Fruit fly (Drosophila melanogaster): ENCODE measurements around the gene Dbp80.
A peak's percentile ranks its signal among the peaks of the same experiment; 100 is the strongest.

Gene Dbp80

DNA sequence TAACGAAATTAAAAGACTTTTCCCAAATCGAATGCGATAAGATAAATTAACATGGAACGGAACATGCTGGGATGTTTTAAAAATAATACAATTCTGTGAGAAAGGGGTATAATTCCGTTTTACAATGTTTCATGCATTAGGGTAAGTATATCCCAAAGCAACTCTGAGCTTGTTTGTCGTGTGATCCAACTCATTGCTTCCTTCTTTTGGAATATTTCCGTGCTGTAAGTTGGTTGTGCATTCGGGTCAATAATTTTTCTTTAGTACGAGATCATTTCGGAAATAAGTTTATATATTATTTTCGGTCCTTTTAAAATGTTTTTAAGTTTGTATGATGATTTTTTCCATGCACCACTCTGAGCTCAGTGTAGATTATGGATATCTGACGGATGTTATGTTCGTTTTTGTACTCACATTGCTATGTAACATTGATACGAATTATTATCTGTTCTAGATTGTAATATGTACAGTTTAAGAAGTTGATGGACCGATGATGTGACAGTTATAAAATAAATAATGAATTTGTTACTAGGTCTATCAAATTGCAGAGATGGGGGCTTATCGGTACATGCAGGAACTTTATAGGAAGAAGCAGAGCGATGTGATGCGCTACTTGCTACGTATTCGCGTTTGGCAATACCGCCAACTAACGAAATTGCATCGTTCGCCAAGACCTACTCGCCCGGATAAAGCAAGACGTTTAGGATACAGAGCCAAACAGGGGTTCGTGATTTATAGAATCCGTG lies 11.9 kb upstream of the Dbp80 start, which contains the start of gene RpL15 (continued):
- TF ChIP-seq row (GFP tag; IDR thresholded peaks at IDR 0.05), result peak; percentile 84
- peak; percentile 29 for TF ChIP-seq CG13775 (GFP tag; optimal IDR thresholded peaks at IDR 0.05)
- no peak for TF ChIP-seq E2f1 (GFP tag; IDR thresholded peaks at IDR 0.05)
- TF ChIP-seq CG2678 (tag; optimal IDR thresholded peaks at IDR 0.05), result peak; percentile 12
- TF ChIP-seq Mes4 (GFP tag; optimal IDR thresholded peaks at IDR 0.05), result peak; percentile 20
- TF ChIP-seq CG11085 (GFP tag; IDR thresholded peaks at IDR 0.05), result peak; percentile 47; the same call in 1 of the 2 replicates
- TF ChIP-seq CG18619 (GFP tag; optimal IDR thresholded peaks at IDR 0.05), result peak; percentile 21
- 0 out of 2 replicates have a peak, but pooled peaks have one; percentile 20 for TF ChIP-seq ap (GFP tag; IDR thresholded peaks at IDR 0.05)
- TF ChIP-seq CG13624 (GFP tag; optimal IDR thresholded peaks at IDR 0.05), result no peak
- TF ChIP-seq Chrac-16 (GFP tag; optimal IDR thresholded peaks at IDR 0.05), result no peak
- TF ChIP-seq Fer3 (tag; optimal IDR thresholded peaks at IDR 0.05), result peak; percentile 30
- TF ChIP-seq caup (GFP tag; optimal IDR thresholded peaks at IDR 0.05; ENCODE audit: severe bottlenecking), result peak; percentile 7
- 0 out of 2 replicates have a peak, but pooled peaks have one; percentile 52 for TF ChIP-seq MBD-R2 (GFP tag; IDR thresholded peaks at IDR 0.05)
- no peak for TF ChIP-seq CG7745 (tag; optimal IDR thresholded peaks at IDR 0.05)
- peak; percentile 61; the same call in 2 of the 3 replicates for TF ChIP-seq CG17361 (GFP tag; IDR thresholded peaks at IDR 0.05)
- TF ChIP-seq bsh (GFP tag; optimal IDR thresholded peaks at IDR 0.05), result peak in 1 of 2 experiments; percentile 15
- peak; percentile 95 for TF ChIP-seq CG2116 (GFP tag; optimal IDR thresholded peaks at IDR 0.05)
- no peak for TF ChIP-seq Hand (GFP tag; optimal IDR thresholded peaks at IDR 0.05)
- no peak for TF ChIP-seq Trl (optimal IDR thresholded peaks at IDR 0.05)
- no peak for TF ChIP-seq Trl (GFP tag; optimal IDR thresholded peaks at IDR 0.05)
- TF ChIP-seq CG12659 (GFP tag; optimal IDR thresholded peaks at IDR 0.05), result peak; percentile 69
- TF ChIP-seq tap (tag; optimal IDR thresholded peaks at IDR 0.05), result peak; percentile 1
- no peak for TF ChIP-seq psq (GFP tag; optimal IDR thresholded peaks at IDR 0.05)
- no peak for TF ChIP-seq Hr3 (GFP tag; optimal IDR thresholded peaks at IDR 0.05)
- peak; percentile 42 for TF ChIP-seq CG10209 (GFP tag; optimal IDR thresholded peaks at IDR 0.05)
- TF ChIP-seq twi (tag; optimal IDR thresholded peaks at IDR 0.05), result peak; percentile 13
- TF ChIP-seq Neu2 (GFP tag; optimal IDR thresholded peaks at IDR 0.05; ENCODE audit: borderline replicate concordance), result no peak
- peak; percentile 93 for TF ChIP-seq MESR4 (GFP tag; optimal IDR thresholded peaks at IDR 0.05)
- TF ChIP-seq gfzf (GFP tag; optimal IDR thresholded peaks at IDR 0.05), result peak; percentile 7
- TF ChIP-seq CG1024 (GFP tag; IDR thresholded peaks at IDR 0.05), result peak; percentile 100
- TF ChIP-seq Hmr (GFP tag; optimal IDR thresholded peaks at IDR 0.05), result peak; percentile 11
- TF ChIP-seq salm (tag; optimal IDR thresholded peaks at IDR 0.05), result no peak
- peak; percentile 72 for TF ChIP-seq CG7271 (tag; optimal IDR thresholded peaks at IDR 0.05)
- TF ChIP-seq Camta (GFP tag; optimal IDR thresholded peaks at IDR 0.05), result no peak
- no peak for TF ChIP-seq CG12744 (GFP tag; optimal IDR thresholded peaks at IDR 0.05)
- peak; percentile 5 for TF ChIP-seq CG10654 (GFP tag; optimal IDR thresholded peaks at IDR 0.05)
- no peak for TF ChIP-seq CG10431 (GFP tag; optimal IDR thresholded peaks at IDR 0.05)
- TF ChIP-seq dmrt11E (tag; optimal IDR thresholded peaks at IDR 0.05), result peak; percentile 51
- peak; percentile 4 for TF ChIP-seq CG3995 (GFP tag; optimal IDR thresholded peaks at IDR 0.05)
- TF ChIP-seq Lhr (GFP tag; optimal IDR thresholded peaks at IDR 0.05), result peak; percentile 74
- no peak for TF ChIP-seq CG32767 (GFP tag; IDR thresholded peaks at IDR 0.05)
- peak; percentile 40 for TF ChIP-seq CoRest (tag; optimal IDR thresholded peaks at IDR 0.05)
- TF ChIP-seq dm (GFP tag; optimal IDR thresholded peaks at IDR 0.05), result peak; percentile 14
- TF ChIP-seq lola (GFP tag; optimal IDR thresholded peaks at IDR 0.05), result peak in 1 of 3 experiments; percentile 5
- TF ChIP-seq CG8290 (GFP tag; optimal IDR thresholded peaks at IDR 0.05), result peak; percentile 37
- peak; percentile 6 to 75 for TF ChIP-seq CG8290 (tag; optimal IDR thresholded peaks at IDR 0.05)
- TF ChIP-seq PHDP (tag; optimal IDR thresholded peaks at IDR 0.05), result peak; percentile 46
- peak; percentile 32 for TF ChIP-seq zfh2 (GFP tag; optimal IDR thresholded peaks at IDR 0.05)
- peak; percentile 63 for TF ChIP-seq HmgD (GFP tag; optimal IDR thresholded peaks at IDR 0.05)
